Fruit fly (Drosophila melanogaster) whole organism, wandering third instar larva: ENCODE results near the gene galla-2.
A peak's percentile ranks its signal among the peaks of the same experiment; 100 is the strongest.

Source experiments
- Abd-B ChIP-seq: fragments of >200 bp; optimal IDR thresholded peaks from 2 replicates; lab custom pipeline; 2017; ENCODE audit warnings: missing biosample characterization, missing genetic modification characterization
- CG9705 ChIP-seq: fragments of 200-800 bp; sonication (Bioruptor generic); optimal IDR thresholded peaks from 2 replicates; lab custom pipeline; 2018; ENCODE audit warnings: missing biosample characterization, mild to moderate bottlenecking, missing genetic modification characterization
- CrebA ChIP-seq: fragments of 200-800 bp; sonication (Bioruptor generic); optimal IDR thresholded peaks from 2 replicates; lab custom pipeline; 2016; ENCODE audit warnings: missing biosample characterization, mild to moderate bottlenecking, missing genetic modification characterization, borderline replicate concordance
- Dfd ChIP-seq: fragments of >200 bp; optimal IDR thresholded peaks from 2 replicates; lab custom pipeline; 2017; ENCODE audit warnings: missing biosample characterization, missing genetic modification characterization
- HLH106 ChIP-seq: fragments of 200-800 bp; optimal IDR thresholded peaks from 3 replicates; lab custom pipeline; 2019; ENCODE audit warnings: missing biosample characterization, mild to moderate bottlenecking, missing genetic modification characterization, moderate library complexity
- Hr78 ChIP-seq: fragments of >200 bp; optimal IDR thresholded peaks from 2 replicates; lab custom pipeline; 2017; ENCODE audit warnings: missing biosample characterization, missing genetic modification characterization
- Jra ChIP-seq: sonication (Bioruptor generic); optimal IDR thresholded peaks from 2 replicates; lab custom pipeline; 2016; ENCODE audit warnings: missing biosample characterization, missing genetic modification characterization
- Myc ChIP-seq: fragments of >200 bp; optimal IDR thresholded peaks from 2 replicates; lab custom pipeline; 2017
- N ChIP-seq: fragments of >200 bp; optimal IDR thresholded peaks from 2 replicates; lab custom pipeline; 2018; ENCODE audit warnings: missing biosample characterization, missing external identifiers, missing genetic modification characterization
- OdsH ChIP-seq: fragments of 200-800 bp; sonication (Bioruptor generic); optimal IDR thresholded peaks from 2 replicates; lab custom pipeline; 2016; ENCODE audit warnings: missing biosample characterization, mild to moderate bottlenecking, missing genetic modification characterization
- Rel ChIP-seq, 2 experiments: fragments of 200-800 bp; sonication (Bioruptor generic) in 1 of 2; optimal IDR thresholded peaks; 2 replicates in 1 of 2; 3 replicates in 1 of 2; lab custom pipeline; 2016 to 2019; ENCODE audit warnings: mild to moderate bottlenecking in 2 of 2, missing biosample characterization in 2 of 2, missing genetic modification characterization in 2 of 2, moderate library complexity in 1 of 2
- Sp1 ChIP-seq: fragments of 200-800 bp; sonication (Bioruptor generic); optimal IDR thresholded peaks from 3 replicates; lab custom pipeline; 2019; ENCODE audit warnings: missing biosample characterization, mild to moderate bottlenecking, missing genetic modification characterization, moderate library complexity
- br ChIP-seq: fragments of 200-800 bp; sonication (Bioruptor generic); optimal IDR thresholded peaks from 2 replicates; lab custom pipeline; 2016; ENCODE audit warnings: missing biosample characterization, missing genetic modification characterization
- brk ChIP-seq: fragments of 200-800 bp; sonication (Bioruptor generic); optimal IDR thresholded peaks from 2 replicates; lab custom pipeline; 2016; ENCODE audit warnings: missing biosample characterization, mild to moderate bottlenecking, missing genetic modification characterization
- dl ChIP-seq, 2 experiments: fragments of 175-275, 200-275 bp in 1 of 2; fragments of 200-275 bp in 1 of 2; sonication (Bioruptor generic); optimal IDR thresholded peaks; lab custom pipeline; 2018; ENCODE audit warnings: mild to moderate bottlenecking in 2 of 2, missing biosample characterization in 2 of 2, missing genetic modification characterization in 2 of 2, moderate library complexity in 2 of 2; ENCODE audit not compliant: partially characterized antibody in 2 of 2, insufficient read depth in 1 of 2
- dmrt93B ChIP-seq: fragments of 200-800 bp; sonication (Bioruptor generic); optimal IDR thresholded peaks from 2 replicates; lab custom pipeline; 2018; ENCODE audit warnings: missing biosample characterization, mild to moderate bottlenecking, missing genetic modification characterization
- dsf ChIP-seq: sonication (Bioruptor generic); optimal IDR thresholded peaks from 2 replicates; lab custom pipeline; 2016; ENCODE audit warnings: missing biosample characterization, missing genetic modification characterization, borderline replicate concordance
- foxo ChIP-seq, 2 experiments: fragments of 200-800 bp; sonication (Bioruptor generic); optimal IDR thresholded peaks; 2 replicates in 1 of 2; 3 replicates in 1 of 2; lab custom pipeline; 2016 to 2017; ENCODE audit warnings: missing biosample characterization in 2 of 2, missing genetic modification characterization in 2 of 2
- fru ChIP-seq: fragments of 200-800 bp; sonication (Bioruptor generic); optimal IDR thresholded peaks from 3 replicates; lab custom pipeline; 2016; ENCODE audit warnings: missing biosample characterization, mild to moderate bottlenecking, missing genetic modification characterization
- h ChIP-seq: fragments of 200-800 bp; sonication (Bioruptor generic); optimal IDR thresholded peaks from 3 replicates; lab custom pipeline; 2016; ENCODE audit warnings: missing biosample characterization, mild to moderate bottlenecking, missing genetic modification characterization
- pan ChIP-seq: fragments of >200 bp; optimal IDR thresholded peaks from 2 replicates; lab custom pipeline; 2017
- psq ChIP-seq: fragments of 200-800 bp; sonication (Bioruptor generic); optimal IDR thresholded peaks from 3 replicates; lab custom pipeline; 2017; ENCODE audit warnings: missing biosample characterization, mild to moderate bottlenecking, missing genetic modification characterization, moderate library complexity
- rgr ChIP-seq: fragments of 200-800 bp; sonication (Bioruptor generic); optimal IDR thresholded peaks from 3 replicates; lab custom pipeline; 2016; ENCODE audit warnings: missing biosample characterization, mild to moderate bottlenecking, missing genetic modification characterization
- sage ChIP-seq: fragments of 200-800 bp; sonication (Bioruptor generic); optimal IDR thresholded peaks from 2 replicates; lab custom pipeline; 2016; ENCODE audit warnings: missing biosample characterization, mild to moderate bottlenecking, missing genetic modification characterization
- sv ChIP-seq: fragments of 200-800 bp; sonication (Bioruptor generic); optimal IDR thresholded peaks from 3 replicates; lab custom pipeline; 2016; ENCODE audit warnings: missing biosample characterization, missing genetic modification characterization
- usp ChIP-seq: fragments of >200 bp; optimal IDR thresholded peaks from 2 replicates; lab custom pipeline; 2017; ENCODE audit warnings: missing biosample characterization, missing genetic modification characterization
- woc ChIP-seq: sonication (Bioruptor generic); optimal IDR thresholded peaks from 2 replicates; lab custom pipeline; 2016; ENCODE audit warnings: missing biosample characterization, mild to moderate bottlenecking, missing genetic modification characterization

The galla-2 gene

DNA sequence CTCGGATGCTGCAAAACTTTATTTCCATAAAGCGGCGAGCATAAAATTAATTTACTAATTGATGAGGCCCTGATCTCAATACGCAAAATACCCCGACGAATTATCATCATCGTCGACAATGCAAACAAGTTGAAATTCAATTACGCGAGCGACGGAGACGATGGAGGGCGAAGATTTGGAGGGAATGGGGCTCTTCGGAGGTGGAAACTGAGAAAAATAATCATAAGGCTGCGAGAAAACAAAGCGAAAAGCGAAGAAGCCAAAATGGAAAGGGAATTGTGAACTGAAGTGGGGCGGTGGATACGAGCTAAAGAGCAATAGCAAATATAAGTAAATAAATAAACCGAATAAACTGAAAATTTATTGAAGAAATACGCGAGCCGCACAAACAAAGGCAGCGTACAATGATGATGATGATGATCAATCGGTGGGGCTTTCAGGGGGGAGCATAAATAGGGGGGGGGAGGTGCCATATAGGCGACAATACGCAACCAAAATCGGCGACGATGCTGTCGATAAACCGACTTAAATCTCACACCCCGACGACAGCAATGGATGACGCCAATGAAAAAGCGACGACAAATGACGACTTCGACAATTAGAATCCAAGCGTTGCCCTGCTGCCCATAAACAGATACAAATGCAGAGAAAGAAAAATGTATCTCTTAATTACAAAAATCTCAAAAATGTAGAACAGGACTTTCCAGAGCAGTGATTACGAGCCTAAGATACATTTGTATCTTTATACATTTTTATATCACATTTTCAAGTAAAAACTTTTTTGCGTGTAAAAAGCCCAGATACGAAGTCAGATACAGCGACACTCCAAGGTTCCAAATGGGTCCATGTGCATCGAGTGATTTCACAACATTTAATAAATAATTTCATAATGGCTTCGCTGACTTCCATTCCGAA is 44.6 kb upstream of the galla-2 start (continued):
- TF ChIP-seq sv (GFP tag; lab: Kevin White, UChicago) (peak; percentile 22), woc (GFP tag; lab: Kevin White, UChicago) (peak; percentile 44), dl (GFP tag; optimal IDR thresholded peaks at IDR 0.05; lab: Kevin White, UChicago; ENCODE audit: insufficient read depth in 1 of 2, partially characterized antibody in 2 of 2) (no peak), Hr78 (no peak), Myc (lab: Kevin White, UChicago) (no peak), dmrt93B (GFP tag; lab: Kevin White, UChicago) (peak; percentile 66), Jra (GFP tag; lab: Kevin White, UChicago) (peak; percentile 54)
- TF ChIP-seq, all 38 proteins: peak for 22

DNA sequence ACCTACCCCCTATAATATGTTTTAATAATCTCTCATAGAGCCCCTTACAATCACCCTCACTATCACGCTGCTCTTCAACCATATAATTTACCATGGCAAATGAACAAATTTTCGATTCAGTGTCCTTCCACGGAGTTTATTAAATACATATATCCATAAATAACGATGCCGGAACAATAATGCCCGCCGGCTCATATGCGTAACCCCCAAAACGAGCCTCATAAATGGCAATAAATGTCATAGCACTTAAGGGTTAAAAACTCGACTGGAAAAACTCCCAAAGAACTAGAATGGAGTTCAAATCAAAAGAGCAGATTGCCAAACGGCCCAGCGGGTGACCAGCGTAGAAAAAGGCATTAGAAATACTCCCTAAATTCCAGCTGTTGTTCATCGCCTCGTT is 41.8 kb upstream of the galla-2 start:
- TF ChIP-seq N (GFP tag; lab: Kevin White, UChicago) (no peak), brk (GFP tag; lab: Kevin White, UChicago) (no peak), foxo (GFP tag; optimal IDR thresholded peaks at IDR 0.05; lab: Kevin White, UChicago) (no peak)

DNA sequence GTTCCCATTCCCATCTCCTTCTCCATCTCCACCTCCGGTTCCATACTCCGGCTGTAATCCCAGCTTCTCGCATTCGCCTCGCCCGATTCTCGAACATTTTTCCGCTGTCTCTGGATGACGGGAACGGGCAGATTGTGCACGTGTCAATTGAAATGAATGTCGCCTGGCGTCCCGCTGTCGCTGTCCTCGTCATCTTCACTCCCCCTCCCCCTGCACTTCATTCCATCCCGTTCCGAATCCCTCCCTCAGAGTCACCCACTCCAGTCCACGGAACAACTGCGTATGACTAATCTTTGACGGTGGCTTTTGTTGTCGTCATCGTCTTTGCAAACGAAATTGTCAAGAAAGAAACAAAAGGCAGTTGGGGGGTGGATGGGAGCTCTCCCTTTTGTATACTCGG is 40.8 kb upstream of the galla-2 start:
- TF ChIP-seq fru (GFP tag; lab: Kevin White, UChicago) (no peak), OdsH (no peak), Rel (GFP tag; optimal IDR thresholded peaks at IDR 0.05; lab: Kevin White, UChicago) (no peak), Rel (tag; optimal IDR thresholded peaks at IDR 0.05; lab: Kevin White, UChicago) (no peak), psq (GFP tag; lab: Kevin White, UChicago) (no peak), CG9705 (GFP tag; lab: Kevin White, UChicago) (no peak), foxo (GFP tag; optimal IDR thresholded peaks at IDR 0.05; lab: Kevin White, UChicago) (no peak), Abd-B (no peak), CrebA (GFP tag; lab: Kevin White, UChicago) (no peak), pan (no peak), br (no peak), sage (GFP tag; lab: Kevin White, UChicago) (no peak), woc (GFP tag; lab: Kevin White, UChicago) (no peak)

DNA sequence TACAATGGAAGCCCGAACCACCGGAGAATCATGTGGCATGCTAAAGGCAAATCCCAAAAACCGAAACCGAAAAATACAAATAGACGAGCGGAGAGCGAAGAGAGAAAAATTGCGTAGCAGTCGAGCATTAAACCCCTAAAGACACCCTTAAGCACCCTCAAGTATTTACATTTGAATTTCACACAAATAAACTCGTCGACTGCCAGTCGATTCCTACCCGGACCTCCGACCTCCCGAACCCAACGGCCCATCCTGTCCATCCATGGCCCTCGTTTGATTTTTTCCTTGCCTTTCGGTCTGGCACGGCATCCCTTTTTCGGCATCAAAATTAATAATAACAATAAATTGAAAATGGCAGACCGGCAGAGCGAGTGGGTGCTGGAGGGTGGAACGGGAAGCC is 39.9 kb upstream of the galla-2 start:
- TF ChIP-seq brk (GFP tag; lab: Kevin White, UChicago) = no peak
- no peak for TF ChIP-seq dsf
- no peak for TF ChIP-seq OdsH
- no peak for TF ChIP-seq Dfd
- TF ChIP-seq woc (GFP tag; lab: Kevin White, UChicago) = no peak
- no peak for TF ChIP-seq sv (GFP tag; lab: Kevin White, UChicago)
- no peak for TF ChIP-seq Hr78
- TF ChIP-seq dmrt93B (GFP tag; lab: Kevin White, UChicago) = no peak
- TF ChIP-seq, all 38 proteins: peak for 0

DNA sequence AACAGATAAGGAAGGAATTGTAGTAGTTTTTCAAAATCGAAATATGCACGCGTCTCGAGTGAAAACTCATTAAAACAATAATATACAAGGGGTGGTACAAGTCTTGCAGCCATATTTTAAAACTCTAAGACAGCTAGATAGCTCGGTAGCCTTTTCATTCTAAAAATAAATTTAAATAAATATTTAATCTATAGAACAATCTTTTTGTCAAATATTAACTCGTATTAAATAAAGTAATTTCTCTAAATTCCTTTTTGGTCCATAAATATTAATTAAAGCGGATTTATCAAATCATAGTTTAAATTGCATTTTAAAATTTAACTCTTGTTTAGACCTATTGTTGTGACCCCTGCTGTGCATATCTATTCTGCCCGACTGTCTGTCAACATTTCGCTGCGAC is 39.4 kb upstream of the galla-2 start:
- peak; percentile 30 for TF ChIP-seq psq (GFP tag; lab: Kevin White, UChicago)
- TF ChIP-seq usp (GFP tag; lab: Kevin White, UChicago) = no peak
- peak; percentile 13 for TF ChIP-seq dmrt93B (GFP tag; lab: Kevin White, UChicago)
- TF ChIP-seq Sp1 (GFP tag; lab: Kevin White, UChicago) = peak; percentile 48
- TF ChIP-seq foxo (GFP tag; optimal IDR thresholded peaks at IDR 0.05; lab: Kevin White, UChicago) = peak in 1 of 2 experiments; percentile 19
- TF ChIP-seq h = peak; percentile 3
- no peak for TF ChIP-seq Dfd
- TF ChIP-seq sv (GFP tag; lab: Kevin White, UChicago) = peak; percentile 14
- TF ChIP-seq HLH106 = peak; percentile 44

DNA sequence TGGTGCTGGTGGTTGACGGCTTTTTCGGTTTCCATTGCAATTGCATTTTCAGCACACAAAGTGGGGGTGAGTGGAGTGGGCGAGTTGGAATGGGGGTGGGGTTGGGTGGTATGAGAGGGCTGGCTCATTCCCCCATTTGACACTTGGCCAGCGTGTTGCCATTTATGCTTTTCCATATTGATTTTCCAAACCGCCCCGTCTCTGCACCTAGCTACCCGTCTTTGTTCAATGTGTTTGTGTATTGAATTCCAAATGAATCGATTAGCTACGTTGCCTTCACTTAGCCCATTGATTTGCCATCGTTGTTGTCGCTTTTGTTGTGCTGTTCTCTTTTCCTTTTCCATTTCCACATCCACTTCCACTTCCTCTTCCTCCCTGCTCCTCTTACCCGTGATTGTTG is 39.0 kb upstream of the galla-2 start:
- TF ChIP-seq foxo (GFP tag; optimal IDR thresholded peaks at IDR 0.05; lab: Kevin White, UChicago) (no peak), rgr (no peak), dmrt93B (GFP tag; lab: Kevin White, UChicago) (no peak)
